Worm (Caenorhabditis elegans): Measurements from ENCODE around the gene srsx-28.

DNA sequence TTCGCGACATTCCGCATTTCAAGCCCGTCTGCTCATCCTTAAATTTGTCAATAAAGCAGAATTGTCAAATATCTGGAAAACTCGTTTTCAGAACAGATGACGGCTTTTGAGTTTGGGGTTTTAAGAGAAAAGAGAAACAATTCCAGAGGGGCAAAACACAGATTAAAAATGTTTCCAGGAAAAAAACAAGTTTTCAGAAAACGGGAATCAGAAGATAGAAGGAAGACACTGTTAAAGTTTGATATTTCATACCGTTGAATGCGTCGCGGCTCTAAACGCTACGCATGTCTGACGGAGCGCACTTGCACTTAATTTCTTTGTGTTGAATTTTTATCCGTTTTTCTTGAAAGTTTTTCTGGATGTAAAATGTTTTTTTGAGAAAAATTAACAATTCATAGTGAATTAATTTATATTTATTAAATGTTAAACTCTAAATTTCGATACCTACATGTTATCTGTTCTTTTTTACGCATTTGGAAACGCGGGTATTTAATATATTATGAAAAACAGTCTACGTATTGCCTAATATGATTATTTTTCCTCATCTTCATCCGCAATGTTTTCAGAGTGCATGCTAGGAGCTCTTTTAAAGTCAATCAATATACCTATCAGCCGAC, 18.2 kb upstream of the srsx-28 start, which contains the start of the genes C08B6.18, wdr-20 and C08B6.8:
- TF ChIP-seq fos-1 (tag; optimal IDR thresholded peaks at IDR 0.05) (no peak), ceh-9 (tag; optimal IDR thresholded peaks at IDR 0.05) (no peak), ztf-11 (tag; optimal IDR thresholded peaks at IDR 0.05) (no peak), nhr-23 (tag; optimal IDR thresholded peaks at IDR 0.05) (no peak), nhr-76 (tag; optimal IDR thresholded peaks at IDR 0.05) (no peak), ama-1 (optimal IDR thresholded peaks at IDR 0.05) (no peak), unc-39 (tag; optimal IDR thresholded peaks at IDR 0.05) (no peak), unc-62 (GFP tag; optimal IDR thresholded peaks at IDR 0.05) (no peak), egl-27 (tag; optimal IDR thresholded peaks at IDR 0.05) (no peak), fkh-2 (tag; optimal IDR thresholded peaks at IDR 0.05) (no peak), nfya-1 (tag; optimal IDR thresholded peaks at IDR 0.05; ENCODE audit: insufficient read depth) (peak; percentile 52), elt-3 (tag; optimal IDR thresholded peaks at IDR 0.05) (no peak), snpc-4 (tag; optimal IDR thresholded peaks at IDR 0.05) (peak; percentile 75), ZK546.5 (tag; optimal IDR thresholded peaks at IDR 0.05) (no peak)

Data from whole organism, L3 larva.